Fruit fly (Drosophila melanogaster): Measurements from ENCODE around the gene CG42587.

DNA sequence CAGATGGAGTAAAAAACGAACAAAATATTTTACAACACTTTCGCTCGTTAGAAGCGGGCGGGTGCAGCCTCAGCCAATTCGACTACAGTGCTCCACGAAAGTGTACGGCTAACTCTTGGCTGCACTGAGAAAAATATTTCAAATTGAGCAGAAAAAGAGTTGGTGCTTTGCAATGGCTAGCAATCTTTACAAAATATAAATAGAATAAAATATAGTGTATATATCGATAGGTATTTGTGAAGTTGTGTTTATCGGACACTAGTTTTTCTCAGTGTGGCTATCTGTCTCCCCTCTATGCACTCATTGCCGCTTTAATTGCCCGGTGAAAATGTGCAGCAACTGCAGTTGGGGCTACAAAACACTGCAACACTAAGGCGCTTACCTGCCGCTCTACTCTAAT, 43.5 kb downstream of the CG42587 start:
- TF ChIP-seq psq (optimal IDR thresholded peaks at IDR 0.05) (no peak), EcR (GFP tag; optimal IDR thresholded peaks at IDR 0.05) (no peak), usp (GFP tag; optimal IDR thresholded peaks at IDR 0.05) (no peak), CG8478 (optimal IDR thresholded peaks at IDR 0.05) (no peak), Dll (optimal IDR thresholded peaks at IDR 0.05) (no peak), pan (optimal IDR thresholded peaks at IDR 0.05) (no peak)

Measured in whole organism.